Worm (Caenorhabditis elegans): ENCODE data around the gene snrp-3.

DNA sequence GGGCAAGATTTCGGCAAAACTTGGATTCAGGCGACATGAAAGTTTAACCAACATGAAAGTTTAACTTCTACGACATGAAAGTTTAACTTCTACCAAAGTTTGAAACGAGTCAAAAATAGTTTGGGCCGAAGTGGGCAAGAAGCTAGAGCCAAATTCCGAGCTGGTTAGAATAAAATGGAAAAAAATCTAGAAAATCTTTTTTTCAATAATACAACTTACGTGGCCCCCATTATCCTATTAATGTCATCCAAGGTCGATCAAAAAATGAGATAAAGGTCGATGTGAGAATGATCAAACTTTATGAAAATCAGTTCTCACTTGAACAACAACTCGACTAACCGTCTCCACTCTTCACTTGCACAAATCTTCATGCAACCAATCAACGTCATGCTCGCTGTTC is 10.3 kb downstream of the snrp-3 start, which contains the start of gene F08B4.8:
- TF ChIP-seq nhr-237 (tag; optimal IDR thresholded peaks at IDR 0.05) (no peak), skn-1 (tag; optimal IDR thresholded peaks at IDR 0.05) (no peak)

Data from whole organism, L2 larva.